Fruit fly (Drosophila melanogaster): ENCODE measurements around the gene RhoL.

The RhoL gene

DNA sequence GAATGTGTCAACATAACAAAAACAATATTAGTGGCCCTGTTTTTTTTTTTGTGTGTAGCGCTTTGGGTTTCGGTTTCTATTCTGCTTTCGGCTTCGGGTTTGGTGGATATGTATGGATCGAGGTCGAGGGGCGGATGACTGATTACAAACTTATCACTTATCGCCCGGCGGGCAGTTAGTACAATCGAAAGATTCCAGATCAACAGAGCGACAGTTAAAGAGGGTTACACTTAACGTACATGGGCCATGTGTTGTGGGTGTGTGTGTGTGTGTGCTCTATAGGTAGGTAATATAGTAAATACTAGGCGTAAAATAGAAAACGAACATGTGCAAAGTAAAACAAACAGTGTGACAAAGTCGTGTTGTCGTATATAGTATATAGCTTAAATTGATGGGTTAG is 46.4 kb upstream of the RhoL start (continued):
- TF ChIP-seq Hr3 (GFP tag; optimal IDR thresholded peaks at IDR 0.05) (no peak), GATAe (GFP tag; conservative IDR thresholded peaks at IDR 0.05) (peak; percentile 80), sug (tag; optimal IDR thresholded peaks at IDR 0.05) (peak; percentile 41), danr (GFP tag; IDR thresholded peaks at IDR 0.05) (no peak), Meics (GFP tag; optimal IDR thresholded peaks at IDR 0.05) (no peak), wek (GFP tag; optimal IDR thresholded peaks at IDR 0.05) (peak; percentile 15), slou (GFP tag; optimal IDR thresholded peaks at IDR 0.05) (no peak), CG15696 (tag; optimal IDR thresholded peaks at IDR 0.05) (no peak)

DNA sequence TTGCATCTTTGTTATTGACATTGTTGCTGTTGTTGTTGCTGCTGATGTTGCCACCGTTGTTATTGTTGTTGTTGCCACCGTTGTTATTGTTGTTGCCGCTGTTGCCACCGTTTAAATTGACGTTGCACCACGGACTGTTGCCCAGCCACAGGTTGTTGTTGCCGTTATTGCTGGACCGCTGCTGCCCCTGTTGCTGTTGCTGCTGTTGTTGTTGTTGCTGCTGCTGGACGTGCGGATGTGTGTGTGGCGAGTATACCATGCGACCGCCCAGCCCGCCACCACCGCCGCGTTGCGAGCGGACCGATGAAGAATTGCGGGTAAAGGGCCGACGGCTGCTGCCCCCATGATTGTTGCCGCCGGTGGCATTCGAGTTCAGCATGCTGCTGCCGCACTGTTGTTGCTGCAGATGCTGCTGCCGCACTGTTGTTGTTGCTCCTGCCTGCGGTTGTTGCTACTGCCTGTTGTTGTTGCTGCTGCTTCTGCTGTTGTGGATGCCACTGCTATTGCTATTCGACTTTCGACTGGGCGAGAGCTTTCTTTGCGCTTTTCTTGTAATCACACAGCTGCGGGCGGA is 44.5 kb upstream of the RhoL start:
- TF ChIP-seq CG17612 (GFP tag; IDR thresholded peaks at IDR 0.05) (0 out of 2 replicates have a peak, but pooled peaks have one; percentile 33), Med (GFP tag) (peak; percentile 70), Dfd (GFP tag; optimal IDR thresholded peaks at IDR 0.05) (peak in 1 of 2 experiments; percentile 62), ranshi (GFP tag; IDR thresholded peaks at IDR 0.05) (0 out of 2 replicates have a peak, but pooled peaks have one; percentile 15), CG8478 (optimal IDR thresholded peaks at IDR 0.05) (peak; percentile 55), prd (optimal IDR thresholded peaks at IDR 0.05) (no peak), prd (GFP tag; IDR thresholded peaks at IDR 0.05) (peak; percentile 39; the same call in 1 of the 3 replicates), chm (GFP tag; IDR thresholded peaks at IDR 0.05) (0 out of 2 replicates have a peak, but pooled peaks have one; percentile 15), CG4360 (GFP tag; IDR thresholded peaks at IDR 0.05) (peak; percentile 94), CG6813 (GFP tag; optimal IDR thresholded peaks at IDR 0.05) (no peak), crc (GFP tag; optimal IDR thresholded peaks at IDR 0.05) (no peak), ase (GFP tag; IDR thresholded peaks at IDR 0.05) (0 out of 3 replicates have a peak, but pooled peaks have one; percentile 41), CG1832 (GFP tag; optimal IDR thresholded peaks at IDR 0.05) (no peak), CG7372 (GFP tag; IDR thresholded peaks at IDR 0.05) (0 out of 2 replicates have a peak, but pooled peaks have one; percentile 17), zfh1 (GFP tag; IDR thresholded peaks at IDR 0.05) (0 out of 3 replicates have a peak, but pooled peaks have one; percentile 13), CG17829 (tag; optimal IDR thresholded peaks at IDR 0.05) (no peak), gcm (GFP tag; optimal IDR thresholded peaks at IDR 0.05) (peak; percentile 64)

DNA sequence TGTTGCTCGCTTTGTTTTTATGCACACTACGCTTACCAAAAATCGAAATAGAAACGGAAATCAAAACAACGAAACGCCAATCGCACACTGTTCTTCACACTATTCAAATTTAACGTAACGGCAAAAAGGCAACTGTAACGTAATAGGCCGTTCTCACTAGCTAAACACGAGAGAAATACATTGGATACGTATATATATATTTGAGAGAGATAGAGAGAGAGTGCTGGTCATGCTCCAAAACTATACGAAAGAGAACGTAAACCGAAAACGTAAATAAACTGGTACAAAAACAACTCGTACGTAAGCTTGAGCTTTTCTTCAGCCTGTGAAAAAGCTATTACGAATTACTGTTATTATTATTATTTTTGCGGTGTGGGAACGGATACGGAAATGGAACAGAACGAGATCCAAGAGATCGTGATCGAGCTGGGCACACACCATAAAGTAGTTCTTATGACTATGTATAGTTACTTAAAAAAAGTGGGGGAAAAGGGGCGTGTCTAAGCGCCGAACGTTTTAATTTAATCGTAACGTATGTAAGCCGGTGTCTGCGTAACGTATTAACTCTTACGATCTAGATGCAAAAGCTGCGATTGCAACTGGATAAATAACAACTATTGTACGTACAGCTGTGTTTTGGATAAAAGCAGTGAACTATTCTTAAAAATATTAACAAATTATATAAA is 41.3 kb upstream of the RhoL start:
- no peak for TF ChIP-seq al (GFP tag; IDR thresholded peaks at IDR 0.05)
- peak; percentile 78 for TF ChIP-seq CG30020 (tag; optimal IDR thresholded peaks at IDR 0.05)
- TF ChIP-seq CG7928 (GFP tag; optimal IDR thresholded peaks at IDR 0.05): no peak
- TF ChIP-seq NC2β (GFP tag; optimal IDR thresholded peaks at IDR 0.05): no peak
- TF ChIP-seq ATbp (GFP tag; optimal IDR thresholded peaks at IDR 0.05): no peak
- TF ChIP-seq Fer1 (GFP tag; optimal IDR thresholded peaks at IDR 0.05): no peak
- 0 out of 3 replicates have a peak, but pooled peaks have one; percentile 6 for TF ChIP-seq CG11695 (GFP tag; IDR thresholded peaks at IDR 0.05)
- no peak for TF ChIP-seq wor (GFP tag; IDR thresholded peaks at IDR 0.05)
- no peak for TF ChIP-seq ab (GFP tag; optimal IDR thresholded peaks at IDR 0.05)
- peak; percentile 27 for TF ChIP-seq pfk (GFP tag; optimal IDR thresholded peaks at IDR 0.05)
- TF ChIP-seq CG11696 (GFP tag; IDR thresholded peaks at IDR 0.05): no peak
- peak; percentile 54 for TF ChIP-seq stwl (tag; optimal IDR thresholded peaks at IDR 0.05)
- peak; percentile 65 for TF ChIP-seq Myb (GFP tag; optimal IDR thresholded peaks at IDR 0.05)
- TF ChIP-seq B-H1 (GFP tag; IDR thresholded peaks at IDR 0.05): no peak
- TF ChIP-seq CG17912 (GFP tag; optimal IDR thresholded peaks at IDR 0.05): no peak
- TF ChIP-seq CG7357 (GFP tag; IDR thresholded peaks at IDR 0.05): peak; percentile 84
- no peak for TF ChIP-seq CG10267 (tag; optimal IDR thresholded peaks at IDR 0.05)
- TF ChIP-seq seq (GFP tag; IDR thresholded peaks at IDR 0.05): no peak
- no peak for TF ChIP-seq pan (optimal IDR thresholded peaks at IDR 0.05)
- no peak for TF ChIP-seq pan (GFP tag; optimal IDR thresholded peaks at IDR 0.05 in 1 of 2, IDR thresholded peaks at IDR 0.05 in 1 of 2)
- TF ChIP-seq dimm (GFP tag; IDR thresholded peaks at IDR 0.05): no peak
- peak; percentile 79 for TF ChIP-seq sens (GFP tag)
- peak; percentile 6 for TF ChIP-seq CG34376 (GFP tag; optimal IDR thresholded peaks at IDR 0.05)
- peak; percentile 44; the same call in 1 of the 3 replicates for TF ChIP-seq ci (GFP tag; IDR thresholded peaks at IDR 0.05)
- no peak for TF ChIP-seq CkIIα-i1 (GFP tag; IDR thresholded peaks at IDR 0.05)
